Worm (Caenorhabditis elegans): ENCODE measurements around the gene tni-4.

DNA sequence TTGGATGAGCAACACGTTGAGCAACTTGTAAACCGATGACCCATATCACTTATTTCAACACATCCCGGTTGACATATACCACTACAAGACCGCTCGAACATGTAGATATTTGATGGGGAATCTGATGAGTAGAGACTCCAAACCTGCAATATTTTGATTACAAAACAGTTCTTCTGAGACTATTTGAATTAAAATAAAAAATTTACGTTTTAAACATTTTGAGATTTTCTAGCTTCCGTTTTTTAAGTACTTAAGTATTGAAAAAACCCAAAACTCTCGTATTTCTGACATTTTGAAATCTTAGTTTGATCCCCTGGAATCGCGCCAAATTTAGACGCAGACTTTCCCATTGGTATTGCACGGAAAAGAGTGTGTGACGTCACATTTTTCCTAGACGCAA lies 47.2 kb upstream of the tni-4 start, which contains the start of gene C24D10.49:
- TF ChIP-seq T22C8.4 (GFP tag; IDR thresholded peaks at IDR 0.05) (no peak), med-1 (GFP tag; optimal IDR thresholded peaks at IDR 0.05; ENCODE audit: insufficient read depth) (no peak), ztf-29 (GFP tag; IDR thresholded peaks at IDR 0.05) (no peak), klf-2 (GFP tag; conservative IDR thresholded peaks at IDR 0.05) (no peak), ztf-23 (GFP tag; IDR thresholded peaks at IDR 0.05) (no peak)

Data from whole organism, midembryonic.